Worm (Caenorhabditis elegans) whole organism, L4/young adult: ENCODE results near the gene C08B6.5.

ENCODE experiments used
- W03F9.2 ChIP-seq: fragments of 150-350 bp; optimal IDR thresholded peaks from 2 replicates; lab custom pipeline; 2014; ENCODE audit warnings: missing biosample characterization, missing genetic modification characterization
- dao-5 ChIP-seq: sonication (generic microtip); optimal IDR thresholded peaks from 2 replicates; lab custom pipeline; 2016; ENCODE audit warnings: missing genotype, missing genetic modification characterization, moderate library complexity, missing compliant biosample characterization
- him-1 ChIP-seq: sonication (generic microtip); optimal IDR thresholded peaks from 2 replicates; lab custom pipeline; 2016; ENCODE audit warnings: missing genotype, missing genetic modification reagents, missing genetic modification characterization, missing compliant biosample characterization

Gene C08B6.5

DNA sequence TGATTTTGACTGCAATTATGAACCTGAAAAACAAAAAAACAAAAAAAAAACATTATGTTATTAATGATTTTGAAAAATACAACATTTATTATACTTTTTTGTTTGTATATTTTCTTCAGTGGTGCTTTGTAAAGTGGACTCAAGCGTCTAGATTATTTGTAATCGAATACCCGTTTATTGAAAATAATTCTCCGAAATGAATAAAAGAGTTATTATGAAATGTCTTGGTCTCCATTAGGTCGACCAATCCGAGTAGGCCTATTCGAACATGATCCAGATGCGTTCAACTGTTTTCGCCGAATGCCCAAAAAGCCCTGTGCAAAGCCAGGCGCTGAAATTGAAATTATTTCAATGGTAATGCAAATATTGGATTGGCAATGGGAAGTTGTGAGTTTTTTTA lies at the start of gene C08B6.5:
C08B6.5 (plus strand) TSS at position 301 of the 400 bp plus-strand sequence.
- TF ChIP-seq dao-5 (tag; lab: Kevin White, UChicago) (no peak), W03F9.2 (no peak), him-1 (no peak)

DNA sequence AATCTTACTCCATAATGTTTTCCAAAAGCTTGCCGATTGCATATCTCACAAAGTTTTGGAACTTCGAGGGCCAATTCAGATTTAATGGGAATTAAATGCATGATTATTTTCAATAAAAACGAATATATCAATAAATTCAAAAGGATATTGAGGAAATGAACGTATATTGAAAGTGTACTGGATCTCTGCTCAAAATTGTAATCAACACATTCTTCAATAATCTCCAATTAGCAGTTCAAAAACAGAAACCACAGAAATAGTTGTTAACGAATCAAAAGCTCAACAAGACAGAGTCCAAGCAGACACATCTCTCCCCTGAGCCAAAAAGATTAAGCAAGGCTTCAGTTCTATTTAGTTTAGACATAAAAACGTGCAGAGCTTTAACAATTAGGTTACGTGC lies 47.0 kb upstream of the C08B6.5 start, which contains the start of gene nhr-192:
nhr-192 (minus strand) TSS at position 101 of the 400 bp plus-strand sequence.
- no peak for TF ChIP-seq W03F9.2
- no peak for TF ChIP-seq dao-5 (tag; lab: Kevin White, UChicago)
- TF ChIP-seq him-1 = no peak

DNA sequence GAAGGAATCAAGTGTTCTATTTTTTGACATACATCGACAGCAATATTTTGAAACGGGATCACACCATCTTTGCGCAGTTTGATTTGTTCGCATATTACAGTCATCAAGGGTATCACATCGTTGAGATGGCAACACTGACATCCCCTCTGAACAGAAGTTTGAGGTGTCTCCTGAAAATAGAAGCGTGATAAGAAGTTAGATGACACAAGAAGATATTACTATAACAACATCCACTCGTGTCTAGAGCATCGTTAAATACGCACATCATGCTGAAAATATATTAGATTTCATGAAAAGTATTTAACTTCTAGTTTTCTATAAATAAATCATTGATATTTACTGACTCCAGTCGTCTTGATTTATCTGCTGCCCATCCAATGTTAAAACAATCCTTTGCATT lies 44.8 kb upstream of the C08B6.5 start:
- no peak for TF ChIP-seq W03F9.2
- no peak for TF ChIP-seq him-1
- no peak for TF ChIP-seq dao-5 (tag; lab: Kevin White, UChicago)

DNA sequence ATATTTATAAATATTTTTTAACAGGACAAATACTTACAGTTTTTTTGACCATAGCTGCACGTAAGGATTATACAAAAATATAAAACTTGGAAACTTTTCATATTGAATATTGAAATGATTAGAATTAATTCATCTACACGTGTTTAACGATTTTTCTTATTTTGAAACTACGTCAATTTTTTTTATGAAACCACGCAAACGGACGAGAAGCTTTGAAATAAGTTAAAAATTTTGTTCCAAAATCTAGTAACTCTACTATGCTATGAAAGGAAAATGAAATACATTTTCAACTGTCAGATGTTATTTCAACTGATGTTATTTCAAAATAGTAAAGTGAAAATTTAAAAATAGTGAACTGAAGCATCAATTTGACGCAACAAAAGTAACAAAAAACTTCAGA lies 43.8 kb upstream of the C08B6.5 start, which contains the start of gene F57A8.6:
F57A8.6 (minus strand) TSS at position 101 of the 400 bp plus-strand sequence.
- TF ChIP-seq W03F9.2 (no peak), him-1 (no peak), dao-5 (tag; lab: Kevin White, UChicago) (no peak)

DNA sequence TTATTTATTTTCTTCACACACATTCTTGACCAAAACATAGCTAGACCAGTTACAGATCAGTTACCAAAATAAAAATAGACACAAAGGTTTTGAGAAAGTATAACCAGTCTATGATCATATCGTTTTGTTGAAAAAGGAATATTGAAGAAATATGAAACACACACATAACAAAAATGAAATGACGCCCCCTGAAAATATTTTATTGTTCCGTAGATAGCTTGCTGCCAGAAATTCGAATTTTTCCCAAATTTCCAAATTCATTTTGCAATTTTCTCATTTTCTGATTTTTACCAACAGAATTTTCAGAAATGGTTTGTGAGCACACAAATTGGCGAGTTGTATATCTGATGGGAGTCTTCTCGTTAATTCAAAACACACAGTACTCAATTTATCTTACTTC lies 42.1 kb upstream of the C08B6.5 start, which contains the start of gene F57A8.7:
F57A8.7 (plus strand) TSS at position 301 of the 400 bp plus-strand sequence.
- no peak for TF ChIP-seq him-1

DNA sequence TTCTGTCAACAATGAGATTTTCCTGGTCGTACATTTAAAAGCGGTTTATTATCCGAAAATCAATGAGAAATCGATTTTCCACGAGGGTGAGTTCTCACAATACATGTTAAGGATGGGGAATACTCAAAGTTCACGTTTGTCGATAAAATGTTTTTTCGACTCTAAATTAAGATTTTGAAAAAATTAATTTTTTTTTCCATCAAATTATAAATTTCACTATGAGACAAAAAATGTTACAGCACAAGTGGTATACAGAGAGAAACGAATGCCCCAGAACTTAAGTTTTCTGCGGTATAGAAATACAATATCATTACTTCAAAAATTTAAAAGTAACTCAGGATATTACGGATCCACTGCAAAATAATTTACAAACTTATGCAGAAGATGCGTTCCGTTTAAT lies 39.3 kb upstream of the C08B6.5 start, which contains the start of gene R04B5.1:
R04B5.1 (minus strand) TSS at position 101 of the 400 bp plus-strand sequence.
- no peak for TF ChIP-seq him-1
- no peak for TF ChIP-seq dao-5 (tag; lab: Kevin White, UChicago)
- no peak for TF ChIP-seq W03F9.2

DNA sequence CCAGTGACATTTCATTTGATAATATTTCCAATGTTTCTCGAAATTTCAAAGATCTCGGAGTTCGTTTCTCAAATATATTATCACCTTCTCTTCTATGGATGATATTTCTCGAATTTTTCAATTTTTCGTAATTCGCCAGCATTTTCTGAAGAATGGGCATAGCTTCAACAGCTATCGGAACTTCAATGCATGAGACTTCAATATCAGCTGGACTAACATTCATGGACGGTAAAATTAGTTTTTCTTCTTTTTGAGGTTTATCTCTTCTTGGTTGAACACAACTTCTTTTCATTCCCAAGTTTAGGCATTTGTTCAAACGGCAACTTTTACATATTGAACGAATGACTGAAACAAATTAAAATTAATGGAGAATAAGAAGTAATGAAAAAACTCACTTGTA lies 36.7 kb upstream of the C08B6.5 start:
- TF ChIP-seq W03F9.2 (no peak), dao-5 (tag; lab: Kevin White, UChicago) (no peak), him-1 (no peak)

DNA sequence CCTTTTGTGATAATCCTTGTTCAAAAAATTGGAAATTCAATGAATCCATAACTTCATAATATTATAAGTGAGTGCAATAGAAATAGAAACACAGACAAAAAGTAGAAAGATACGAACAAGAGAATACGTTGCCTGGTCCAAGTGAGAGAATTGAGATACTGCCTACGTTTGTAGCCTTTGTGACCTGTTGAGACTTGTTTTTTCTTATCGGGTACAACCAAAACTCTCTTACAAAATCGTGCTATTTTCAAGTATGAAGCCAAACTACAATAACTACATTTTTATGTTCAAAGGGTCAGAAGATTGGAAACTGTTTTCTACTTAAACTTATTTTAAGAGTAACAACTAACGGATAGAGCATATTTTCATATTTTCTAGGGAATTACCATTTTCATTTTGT lies 35.9 kb upstream of the C08B6.5 start, which contains the start of gene nhr-205:
nhr-205 (minus strand) TSS at position 141 of the 400 bp plus-strand sequence.
- TF ChIP-seq W03F9.2 (no peak), him-1 (no peak), dao-5 (tag; lab: Kevin White, UChicago) (no peak)

DNA sequence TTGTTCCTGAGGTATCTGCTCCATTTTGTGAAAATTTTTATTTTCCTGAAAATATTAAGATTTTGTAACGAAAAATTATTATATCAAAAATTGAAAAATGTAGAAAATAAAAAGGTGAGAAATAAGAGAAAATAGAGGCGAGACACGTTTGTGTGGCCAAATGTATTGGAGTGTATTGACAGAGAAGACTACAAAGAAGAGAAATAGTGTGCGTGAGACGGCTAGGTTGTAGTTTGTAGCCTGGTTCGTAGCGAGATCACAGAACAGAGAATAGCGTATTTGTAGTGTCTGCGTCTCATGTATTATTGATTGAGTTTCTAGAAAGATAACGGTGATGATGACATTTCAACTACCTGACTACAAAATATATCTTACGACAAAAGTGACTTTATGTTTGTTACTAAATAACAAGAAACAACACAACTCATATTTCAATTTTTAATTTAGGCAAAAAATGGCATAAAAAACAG lies 33.5 kb upstream of the C08B6.5 start, which contains the start of gene nhr-12:
nhr-12 (minus strand) TSS at position 51 of the 470 bp plus-strand sequence.
- TF ChIP-seq W03F9.2 = no peak
- TF ChIP-seq dao-5 (tag; lab: Kevin White, UChicago) = no peak
- no peak for TF ChIP-seq him-1

DNA sequence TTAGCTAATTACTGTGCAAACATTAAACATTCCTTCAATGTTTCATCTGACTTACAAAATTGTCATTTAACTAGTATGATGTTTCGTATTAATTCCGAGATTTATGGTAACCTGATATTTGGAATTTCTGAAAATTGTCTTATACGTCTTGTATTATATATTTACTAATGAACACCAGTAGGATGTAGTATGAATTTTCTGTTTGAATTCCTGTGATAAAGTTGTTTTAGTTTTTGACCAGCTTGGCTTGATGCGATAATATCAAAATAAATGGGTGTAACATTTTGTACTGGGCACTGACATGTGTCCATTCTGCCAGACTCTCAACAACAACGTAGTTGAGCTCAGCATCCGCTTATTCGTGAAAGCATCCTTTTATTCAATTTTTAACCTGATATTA lies 32.7 kb upstream of the C08B6.5 start, which contains the start of gene R04B5.6:
R04B5.6 (plus strand) TSS at position 301 of the 400 bp plus-strand sequence.
- TF ChIP-seq W03F9.2 (no peak), him-1 (no peak), dao-5 (tag; lab: Kevin White, UChicago) (no peak)

DNA sequence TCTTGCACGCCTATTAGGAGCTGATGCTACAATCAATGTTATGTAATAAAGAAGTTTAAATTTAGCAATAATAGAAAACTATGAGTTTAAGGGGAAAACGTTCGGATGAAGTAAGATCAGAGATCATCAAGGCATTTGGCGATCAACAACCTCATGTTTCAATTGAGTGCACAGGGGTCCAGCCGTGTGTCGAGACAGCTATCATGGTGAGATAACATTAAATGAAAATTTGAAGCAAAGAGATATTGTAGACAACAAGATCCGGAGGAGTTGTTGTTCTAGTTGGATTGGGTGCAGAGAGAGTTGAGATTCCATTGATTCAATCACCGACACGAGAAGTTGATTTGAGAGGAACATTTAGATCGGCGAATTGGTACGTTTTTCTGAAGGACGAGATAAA lies 31.4 kb upstream of the C08B6.5 start:
- no peak for TF ChIP-seq W03F9.2
- TF ChIP-seq him-1 = no peak
- TF ChIP-seq dao-5 (tag; lab: Kevin White, UChicago) = no peak

DNA sequence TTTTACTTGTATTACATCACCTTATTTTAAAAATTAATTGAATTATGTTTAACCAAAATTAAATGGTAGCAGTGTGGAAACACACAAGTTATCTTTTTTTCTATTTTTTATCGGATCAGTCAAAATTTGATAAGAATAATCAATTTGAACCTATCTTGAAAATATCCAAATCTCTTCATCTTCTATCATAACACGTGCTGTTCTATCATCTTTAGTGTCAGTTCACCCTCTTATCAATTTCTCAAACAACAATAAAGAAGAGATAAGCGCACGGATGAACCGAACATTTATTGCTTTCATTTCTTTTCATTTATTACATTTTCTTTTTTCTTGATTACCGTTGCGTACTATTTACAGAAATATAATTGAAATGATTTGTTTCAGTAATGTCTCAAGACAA lies 30.5 kb upstream of the C08B6.5 start, which contains the start of gene R04B5.5:
R04B5.5 (plus strand) TSS at position 378 of the 400 bp plus-strand sequence.
- TF ChIP-seq him-1 (no peak), W03F9.2 (no peak), dao-5 (tag; lab: Kevin White, UChicago) (no peak)

DNA sequence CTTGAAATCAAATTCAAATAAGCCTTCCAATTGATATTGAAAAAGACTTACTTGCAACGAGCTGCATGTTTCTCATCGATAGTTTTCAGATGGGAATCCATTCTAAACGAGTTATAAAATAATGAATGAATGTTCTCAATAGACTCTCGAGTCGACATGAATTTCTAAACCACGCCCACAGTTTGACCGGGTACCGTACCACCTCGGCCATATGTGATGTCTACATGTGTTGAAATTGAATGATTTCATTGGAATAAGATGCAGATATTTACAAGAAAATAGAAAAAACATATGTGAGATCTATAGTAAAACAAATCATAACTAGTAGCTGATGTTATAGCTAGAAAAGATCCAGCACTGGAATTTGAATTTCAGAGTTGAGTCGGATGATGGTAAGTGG lies 27.1 kb upstream of the C08B6.5 start, which contains the start of gene R04B5.7:
R04B5.7 (minus strand) TSS at position 101 of the 400 bp plus-strand sequence.
- TF ChIP-seq dao-5 (tag; lab: Kevin White, UChicago) = no peak
- TF ChIP-seq him-1 = no peak
- no peak for TF ChIP-seq W03F9.2

DNA sequence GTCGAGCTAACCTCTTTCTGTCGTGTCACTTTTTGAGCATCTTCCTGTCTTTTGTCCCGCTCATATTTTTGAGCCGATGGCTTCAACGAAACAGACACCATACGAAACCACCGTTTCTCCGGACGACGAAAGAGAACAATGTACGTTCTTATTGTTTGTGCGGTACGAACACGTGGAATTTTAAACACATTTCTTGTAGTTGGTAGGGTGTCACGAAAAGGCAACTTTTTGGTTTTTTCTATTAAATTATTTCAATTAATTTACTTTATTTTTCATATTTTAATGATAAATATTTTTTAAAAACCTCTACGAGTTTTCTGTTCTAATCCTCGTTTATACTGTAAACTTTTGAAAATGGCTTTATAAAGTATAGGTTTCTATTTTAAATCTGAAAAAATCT lies 26.4 kb upstream of the C08B6.5 start, which contains the start of gene R04B5.11:
R04B5.11 (minus strand) TSS at position 101 of the 400 bp plus-strand sequence.
- TF ChIP-seq him-1 (no peak), W03F9.2 (no peak), dao-5 (tag; lab: Kevin White, UChicago) (no peak)

DNA sequence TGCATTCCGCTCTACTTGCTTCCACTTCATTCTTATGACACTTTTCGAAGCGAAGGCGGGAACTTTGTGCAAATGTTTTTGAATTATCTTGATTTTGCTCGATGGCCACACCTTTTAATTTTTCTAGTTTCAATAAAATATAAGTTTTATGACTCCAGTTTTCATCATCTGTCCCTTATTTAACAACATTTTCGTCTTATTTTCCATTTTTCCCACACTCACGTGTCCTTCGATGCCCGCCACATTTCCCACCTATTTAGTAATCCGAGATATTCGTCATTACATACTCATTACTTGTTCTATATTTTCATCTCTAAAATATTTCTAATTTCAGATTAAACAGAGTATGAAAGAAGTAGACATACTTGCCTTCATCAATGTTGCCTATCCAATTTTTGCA lies 23.2 kb upstream of the C08B6.5 start, which contains the start of gene srd-49:
srd-49 (plus strand) TSS at position 301 of the 400 bp plus-strand sequence.
- TF ChIP-seq W03F9.2 (no peak), dao-5 (tag; lab: Kevin White, UChicago) (no peak), him-1 (no peak)
